Worm (Caenorhabditis elegans) whole organism, young adult: ENCODE results near the gene T02H6.5.

Experiments
- F10E7.11 ChIP-seq: sonication (generic microtip); optimal IDR thresholded peaks from 2 replicates; lab custom pipeline; 2017; ENCODE audit warnings: mild to moderate bottlenecking, missing genetic modification characterization, moderate library complexity, missing compliant biosample characterization
- F22D6.2 ChIP-seq: sonication (generic microtip); optimal IDR thresholded peaks from 2 replicates; lab custom pipeline; 2016; ENCODE audit warnings: mild to moderate bottlenecking, missing genetic modification characterization, missing compliant biosample characterization
- F33H1.4 ChIP-seq: fragments of 200-800 bp; sonication (Bioruptor generic); IDR thresholded peaks from 2 replicates; pipeline ENCODE4 v1.3.6; 2022; ENCODE audit warnings: missing genetic modification reagents, missing genetic modification characterization, missing compliant biosample characterization
- F39B2.1 ChIP-seq: fragments of 200-800 bp; sonication (Bioruptor generic); IDR thresholded peaks from 2 replicates; pipeline ENCODE4 v1.3.6; 2022; ENCODE audit warnings: missing genetic modification reagents, missing genetic modification characterization, missing compliant biosample characterization
- F55B11.4 ChIP-seq: sonication (generic microtip); optimal IDR thresholded peaks from 2 replicates; lab custom pipeline; 2016; ENCODE audit warnings: missing compliant biosample characterization, missing genetic modification characterization, borderline replicate concordance; ENCODE audit not compliant: insufficient read depth
- Y53G8AR.9 ChIP-seq: fragments of 200-800 bp; sonication (Bioruptor generic); conservative IDR thresholded peaks from 2 replicates; pipeline ENCODE4 v1.3.6; 2022; ENCODE audit warnings: missing genetic modification reagents, missing genetic modification characterization, missing compliant biosample characterization
- akir-1 ChIP-seq: fragments of 200-800 bp; sonication (Bioruptor generic); optimal IDR thresholded peaks from 2 replicates; lab custom pipeline; 2018; ENCODE audit warnings: mild to moderate bottlenecking, missing genetic modification characterization, moderate library complexity, missing compliant biosample characterization
- ama-1 ChIP-seq, 3 experiments: fragments of 150-350 bp in 1 of 3; sonication (generic microtip) in 2 of 3; optimal IDR thresholded peaks; 2 replicates each; lab custom pipeline; 2014 to 2018; ENCODE audit warnings: missing biosample characterization in 2 of 3, missing genetic modification characterization in 2 of 3, missing genetic modification reagents in 2 of 3
- aptf-2 ChIP-seq: fragments of 200-800 bp; sonication (Bioruptor generic); conservative IDR thresholded peaks from 2 replicates; pipeline ENCODE4 v1.3.6; 2022; ENCODE audit warnings: missing genetic modification reagents, missing genetic modification characterization, missing compliant biosample characterization
- bed-1 ChIP-seq: fragments of 200-800 bp; sonication (Bioruptor generic); IDR thresholded peaks from 2 replicates; pipeline ENCODE4 v1.3.6; 2022; ENCODE audit warnings: missing genetic modification reagents, missing genetic modification characterization, missing compliant biosample characterization
- bed-2 ChIP-seq: fragments of 200-800 bp; sonication (Bioruptor generic); IDR thresholded peaks from 2 replicates; pipeline ENCODE4 v1.3.6; 2022; ENCODE audit warnings: missing genetic modification reagents, missing genetic modification characterization, missing compliant biosample characterization
- ccch-3 ChIP-seq: fragments of 200-800 bp; sonication (Bioruptor generic); optimal IDR thresholded peaks from 2 replicates; lab custom pipeline; 2018; ENCODE audit warnings: mild to moderate bottlenecking, missing genetic modification characterization, missing compliant biosample characterization
- cebp-1 ChIP-seq, 2 experiments: fragments of 200-800 bp in 1 of 2; sonication (Bioruptor generic) in 1 of 2; sonication (generic microtip) in 1 of 2; IDR thresholded peaks in 1 of 2; optimal IDR thresholded peaks in 1 of 2; 2 replicates each; pipeline versions ENCODE4 v1.3.6 to Lab custom; 2017 to 2022; ENCODE audit warnings: missing compliant biosample characterization in 2 of 2, missing genetic modification characterization in 2 of 2, mild to moderate bottlenecking in 1 of 2, missing genetic modification reagents in 1 of 2, moderate library complexity in 1 of 2
- cebp-2 ChIP-seq: fragments of 200-800 bp; sonication (Bioruptor generic); IDR thresholded peaks from 2 replicates; pipeline ENCODE4 v1.3.6; 2022; ENCODE audit warnings: missing genetic modification characterization, missing compliant biosample characterization
- ceh-91 ChIP-seq: fragments of 200-800 bp; sonication (Bioruptor generic); IDR thresholded peaks from 2 replicates; pipeline ENCODE4 v1.3.6; 2022; ENCODE audit warnings: missing genetic modification reagents, missing genetic modification characterization, missing compliant biosample characterization
- dpl-1 ChIP-seq: fragments of 150-350 bp; optimal IDR thresholded peaks from 2 replicates; lab custom pipeline; 2014; ENCODE audit warnings: missing biosample characterization, missing genetic modification reagents, missing genetic modification characterization
- ekl-4 ChIP-seq: fragments of 200-800 bp; sonication (Bioruptor generic); IDR thresholded peaks from 2 replicates; pipeline ENCODE4 v1.3.6; 2022; ENCODE audit warnings: missing genetic modification reagents, missing genetic modification characterization, missing compliant biosample characterization
- fkh-3 ChIP-seq: sonication (generic microtip); optimal IDR thresholded peaks from 2 replicates; lab custom pipeline; 2016; ENCODE audit warnings: mild to moderate bottlenecking, missing genetic modification characterization, missing compliant biosample characterization
- him-1 ChIP-seq: sonication (generic microtip); optimal IDR thresholded peaks from 2 replicates; lab custom pipeline; 2016; ENCODE audit warnings: missing genotype, missing genetic modification reagents, missing genetic modification characterization, missing compliant biosample characterization
- hmg-20 ChIP-seq: fragments of 200-800 bp; sonication (Bioruptor generic); IDR thresholded peaks from 2 replicates; pipeline ENCODE4 v1.3.6; 2022; ENCODE audit warnings: missing genetic modification reagents, missing genetic modification characterization, missing compliant biosample characterization
- hsf-1 ChIP-seq: fragments of 200-800 bp; sonication (Bioruptor generic); IDR thresholded peaks from 2 replicates; pipeline ENCODE4 v1.3.6; 2022; ENCODE audit warnings: missing genetic modification reagents, missing genetic modification characterization, missing compliant biosample characterization
- lsl-1 ChIP-seq: fragments of 200-800 bp; sonication (Bioruptor generic); optimal IDR thresholded peaks from 2 replicates; lab custom pipeline; 2018; ENCODE audit warnings: mild to moderate bottlenecking, missing genetic modification characterization, moderate library complexity, missing compliant biosample characterization
- madf-3 ChIP-seq: fragments of 200-800 bp; sonication (Bioruptor generic); IDR thresholded peaks from 2 replicates; pipeline ENCODE4 v1.3.6; 2022; ENCODE audit warnings: missing genetic modification reagents, missing genetic modification characterization, missing compliant biosample characterization
- madf-6 ChIP-seq: fragments of 200-800 bp; sonication (Bioruptor generic); IDR thresholded peaks from 2 replicates; pipeline ENCODE4 v1.3.6; 2022; ENCODE audit warnings: missing genetic modification reagents, missing genetic modification characterization, missing compliant biosample characterization
- madf-8 ChIP-seq: fragments of 200-800 bp; sonication (Bioruptor generic); conservative IDR thresholded peaks from 2 replicates; pipeline ENCODE4 v1.3.6; 2022; ENCODE audit warnings: missing genetic modification reagents, missing genetic modification characterization, missing compliant biosample characterization
- nfya-1 ChIP-seq: sonication (generic microtip); optimal IDR thresholded peaks from 2 replicates; lab custom pipeline; 2017; ENCODE audit warnings: antibody characterized with exemption, missing compliant biosample characterization, missing genetic modification characterization, borderline replicate concordance; ENCODE audit not compliant: insufficient read depth
- nfya-2 ChIP-seq: fragments of 200-800 bp; sonication (Bioruptor generic); IDR thresholded peaks from 2 replicates; pipeline ENCODE4 v1.3.6; 2022; ENCODE audit warnings: missing genetic modification reagents, missing genetic modification characterization, missing compliant biosample characterization
- nhr-120 ChIP-seq: fragments of 200-800 bp; sonication (Bioruptor generic); IDR thresholded peaks from 2 replicates; pipeline ENCODE4 v1.3.6; 2022; ENCODE audit warnings: missing genetic modification characterization, missing compliant biosample characterization
- nhr-80 ChIP-seq: sonication (generic microtip); optimal IDR thresholded peaks from 2 replicates; lab custom pipeline; 2016; ENCODE audit warnings: missing genetic modification characterization, missing compliant biosample characterization
- sdz-38 ChIP-seq: sonication (generic microtip); optimal IDR thresholded peaks from 2 replicates; lab custom pipeline; 2016; ENCODE audit warnings: missing genotype, missing genetic modification characterization, missing compliant biosample characterization
- sea-2 ChIP-seq: fragments of 200-800 bp; sonication (Bioruptor generic); IDR thresholded peaks from 2 replicates; pipeline ENCODE4 v1.3.6; 2022; ENCODE audit warnings: missing genetic modification characterization, missing compliant biosample characterization
- snpc-4 ChIP-seq, 5 experiments: fragments of 150-350 bp in 1 of 5; sonication (generic microtip) in 4 of 5; optimal IDR thresholded peaks; 2 replicates each; lab custom pipeline; 2014 to 2018; ENCODE audit warnings: missing genetic modification characterization in 5 of 5, missing biosample characterization in 3 of 5, antibody characterized with exemption in 2 of 5, mild to moderate bottlenecking in 2 of 5, missing compliant biosample characterization in 2 of 5, missing genotype in 2 of 5, moderate library complexity in 2 of 5, missing genetic modification reagents in 1 of 5
- sptf-2 ChIP-seq: fragments of 200-800 bp; sonication (Bioruptor generic); optimal IDR thresholded peaks from 2 replicates; lab custom pipeline; 2018; ENCODE audit warnings: mild to moderate bottlenecking, missing genetic modification characterization, missing compliant biosample characterization
- unc-62 ChIP-seq: fragments of 150-350 bp; optimal IDR thresholded peaks from 2 replicates; lab custom pipeline; 2014; ENCODE audit warnings: missing biosample characterization, missing genetic modification reagents, missing genetic modification characterization
- xnd-1 ChIP-seq: sonication (generic microtip); optimal IDR thresholded peaks from 2 replicates; lab custom pipeline; 2016; ENCODE audit warnings: missing genotype, missing genetic modification reagents, missing genetic modification characterization, missing compliant biosample characterization
- ztf-6 ChIP-seq: fragments of 200-800 bp; sonication (Bioruptor generic); IDR thresholded peaks from 2 replicates; pipeline ENCODE4 v1.3.6; 2022; ENCODE audit warnings: missing genetic modification reagents, missing genetic modification characterization, missing compliant biosample characterization

T02H6.5 gene

ce11 chrII:674116-674515, 10.8 kb upstream of the T02H6.5 start, which contains the start of gene Y39F10C.3:
Y39F10C.3 (plus strand) TSS chrII:674416.
- TF ChIP-seq fkh-3 (tag; lab: Kevin White, UChicago) (no peak), ama-1 (optimal IDR thresholded peaks at IDR 0.05; lab: Kevin White, UChicago) (no peak), ama-1 (GFP tag; optimal IDR thresholded peaks at IDR 0.05; lab: Kevin White, UChicago) (no peak), F33H1.4 (GFP tag; lab: Robert Waterston, UW) (no peak), hsf-1 (GFP tag; lab: Robert Waterston, UW) (no peak), ekl-4 (GFP tag; lab: Robert Waterston, UW) (no peak), unc-62 (no peak)

ce11 chrII:675303-675702, 9.6 kb upstream of the T02H6.5 start, which contains the start of gene Y39F10C.1:
Y39F10C.1 (plus strand) TSS chrII:675603.
- TF ChIP-seq nhr-120 (GFP tag; lab: Robert Waterston, UW), result no peak
- TF ChIP-seq F22D6.2 (tag; lab: Kevin White, UChicago), result no peak
- TF ChIP-seq sea-2 (GFP tag; lab: Robert Waterston, UW), result no peak
- no peak for TF ChIP-seq F10E7.11 (tag; lab: Kevin White, UChicago)
- no peak for TF ChIP-seq cebp-2 (GFP tag; lab: Robert Waterston, UW)

ce11 chrII:675822-676221, 9.1 kb upstream of the T02H6.5 start:
- TF ChIP-seq madf-8 (GFP tag; lab: Robert Waterston, UW), result no peak
- no peak for TF ChIP-seq sea-2 (GFP tag; lab: Robert Waterston, UW)
- TF ChIP-seq bed-1, result no peak
- TF ChIP-seq F39B2.1 (GFP tag; lab: Robert Waterston, UW), result no peak
- TF ChIP-seq him-1 (tag; lab: Kevin White, UChicago), result no peak
- TF ChIP-seq sptf-2 (GFP tag; lab: Kevin White, UChicago), result no peak

ce11 chrII:678581-678980, 6.3 kb upstream of the T02H6.5 start, which contains the start of gene T02H6.9:
T02H6.9 (plus strand) TSS chrII:678881.
- no peak for TF ChIP-seq nhr-80 (tag; lab: Kevin White, UChicago)

- TF ChIP-seq madf-3 (GFP tag; lab: Robert Waterston, UW), result no peak
- TF ChIP-seq cebp-1 (GFP tag; IDR thresholded peaks at IDR 0.05; lab: Robert Waterston, UW), result no peak
- TF ChIP-seq cebp-1 (tag; optimal IDR thresholded peaks at IDR 0.05; lab: Kevin White, UChicago), result no peak
Measured at ce11 chrII:680612-681011, 4.3 kb upstream of the T02H6.5 start, which contains the start of the genes T02H6.10 and T02H6.8. T02H6.10 (minus strand) TSS chrII:680712. T02H6.8 (plus strand) TSS chrII:680832.

ce11 chrII:682326-682725, 2.6 kb upstream of the T02H6.5 start, which contains the start of gene T02H6.7:
T02H6.7 (plus strand) TSS chrII:682626.
- no peak for TF ChIP-seq sdz-38 (tag; lab: Kevin White, UChicago)
- no peak for TF ChIP-seq nfya-2 (GFP tag; lab: Robert Waterston, UW)
- no peak for TF ChIP-seq madf-6 (GFP tag; lab: Robert Waterston, UW)
- TF ChIP-seq Y53G8AR.9 (GFP tag; lab: Robert Waterston, UW), result no peak
- TF ChIP-seq nfya-1 (tag; lab: Kevin White, UChicago), result no peak
- no peak for TF ChIP-seq lsl-1 (GFP tag; lab: Kevin White, UChicago)
- TF ChIP-seq hmg-20 (GFP tag; lab: Robert Waterston, UW), result no peak
- no peak for TF ChIP-seq ccch-3 (GFP tag; lab: Kevin White, UChicago)

- no peak for TF ChIP-seq F55B11.4 (tag; lab: Kevin White, UChicago)
- no peak for TF ChIP-seq bed-2
- no peak for TF ChIP-seq dpl-1 (GFP tag; lab: Kevin White, UChicago)
- no peak for TF ChIP-seq aptf-2
- no peak for TF ChIP-seq ztf-6 (GFP tag; lab: Robert Waterston, UW)
- no peak for TF ChIP-seq ceh-91 (GFP tag; lab: Robert Waterston, UW)
- TF ChIP-seq xnd-1, result no peak
- no peak for TF ChIP-seq sptf-2 (GFP tag; lab: Kevin White, UChicago)
- no peak for TF ChIP-seq akir-1
- no peak for TF ChIP-seq snpc-4 (GFP tag; optimal IDR thresholded peaks at IDR 0.05; lab: Kevin White, UChicago)
- no peak for TF ChIP-seq snpc-4 (tag; optimal IDR thresholded peaks at IDR 0.05; lab: Kevin White, UChicago)
Measured at ce11 chrII:683467-683866, 1.4 kb upstream of the T02H6.5 start, which contains the start of gene T02H6.6. T02H6.6 (plus strand) TSS chrII:683767.
